Worm (Caenorhabditis elegans) whole organism, L1 larva: ENCODE data around the gene del-1.

Experiments used
- C04F5.9 ChIP-seq: sonication (generic microtip); optimal IDR thresholded peaks from 2 replicates; lab custom pipeline; 2016; ENCODE audit warnings: missing genetic modification characterization, missing compliant biosample characterization
- C16A3.4 ChIP-seq: fragments of 150-350 bp; optimal IDR thresholded peaks from 2 replicates; lab custom pipeline; 2014; ENCODE audit warnings: missing biosample characterization, missing genetic modification characterization
- F16B12.6 ChIP-seq: fragments of 150-350 bp; optimal IDR thresholded peaks from 2 replicates; lab custom pipeline; 2014; ENCODE audit warnings: missing biosample characterization, missing genetic modification characterization
- ama-1 ChIP-seq: fragments of 150-350 bp; optimal IDR thresholded peaks from 2 replicates; lab custom pipeline; 2014
- blmp-1 ChIP-seq: fragments of 150-350 bp; optimal IDR thresholded peaks from 2 replicates; lab custom pipeline; 2014; ENCODE audit warnings: missing biosample characterization, missing genetic modification characterization
- ceh-63 ChIP-seq: fragments of 200-800 bp; sonication (Bioruptor generic); optimal IDR thresholded peaks from 2 replicates; lab custom pipeline; 2018; ENCODE audit warnings: mild to moderate bottlenecking, missing genetic modification characterization, missing compliant biosample characterization
- ceh-8 ChIP-seq: fragments of 200-800 bp; sonication (Bioruptor generic); optimal IDR thresholded peaks from 2 replicates; lab custom pipeline; 2018; ENCODE audit warnings: mild to moderate bottlenecking, missing genetic modification characterization, moderate library complexity, missing compliant biosample characterization
- ceh-88 ChIP-seq: fragments of 200-800 bp; sonication (Bioruptor generic); IDR thresholded peaks from 2 replicates; pipeline ENCODE4 v1.3.6; 2022; ENCODE audit warnings: missing genetic modification characterization, missing compliant biosample characterization
- ceh-90 ChIP-seq: sonication (generic microtip); optimal IDR thresholded peaks from 2 replicates; lab custom pipeline; 2016; ENCODE audit warnings: missing genetic modification characterization, missing compliant biosample characterization
- ces-1 ChIP-seq: fragments of 150-350 bp; optimal IDR thresholded peaks from 2 replicates; lab custom pipeline; 2014; ENCODE audit warnings: missing biosample characterization, missing genetic modification reagents, missing genetic modification characterization
- dpl-1 ChIP-seq, 3 experiments: fragments of 150-350 bp in 2 of 3; sonication (generic microtip) in 1 of 3; optimal IDR thresholded peaks; 2 replicates each; lab custom pipeline; 2014 to 2017; ENCODE audit warnings: missing biosample characterization in 3 of 3, missing genetic modification characterization in 3 of 3, missing genetic modification reagents in 3 of 3
- dsc-1 ChIP-seq: sonication (generic microtip); optimal IDR thresholded peaks from 2 replicates; lab custom pipeline; 2016; ENCODE audit warnings: mild to moderate bottlenecking, missing genetic modification characterization, missing compliant biosample characterization
- efl-3 ChIP-seq: fragments of 200-800 bp; sonication (Bioruptor generic); optimal IDR thresholded peaks from 2 replicates; lab custom pipeline; 2018; ENCODE audit warnings: mild to moderate bottlenecking, missing genetic modification characterization, missing compliant biosample characterization
- elt-2 ChIP-seq: sonication (generic microtip); optimal IDR thresholded peaks from 2 replicates; lab custom pipeline; 2016; ENCODE audit warnings: missing genetic modification characterization, mild to moderate bottlenecking, inconsistent platforms, missing compliant biosample characterization, missing genetic modification reagents
- ets-5 ChIP-seq: fragments of 200-800 bp; sonication (Bioruptor generic); IDR thresholded peaks from 2 replicates; pipeline ENCODE4 v1.3.6; 2022; ENCODE audit warnings: missing genetic modification characterization, missing compliant biosample characterization
- fkh-10 ChIP-seq: sonication (generic microtip); optimal IDR thresholded peaks from 2 replicates; lab custom pipeline; 2017; ENCODE audit warnings: missing biosample characterization, missing genetic modification reagents, missing genetic modification characterization
- fkh-4 ChIP-seq: sonication (generic microtip); optimal IDR thresholded peaks from 2 replicates; lab custom pipeline; 2016; ENCODE audit warnings: missing compliant biosample characterization, missing genetic modification characterization, borderline replicate concordance
- fkh-8 ChIP-seq: sonication (generic microtip); optimal IDR thresholded peaks from 2 replicates; lab custom pipeline; 2016; ENCODE audit warnings: mild to moderate bottlenecking, missing genetic modification characterization, missing compliant biosample characterization
- fos-1 ChIP-seq: fragments of 150-350 bp; optimal IDR thresholded peaks from 2 replicates; lab custom pipeline; 2014; ENCODE audit warnings: missing biosample characterization, missing genetic modification characterization
- hpl-2 ChIP-seq: fragments of 150-350 bp; optimal IDR thresholded peaks from 2 replicates; lab custom pipeline; 2014; ENCODE audit warnings: missing biosample characterization, missing genetic modification reagents, missing genetic modification characterization
- irx-1 ChIP-seq: sonication (generic microtip); optimal IDR thresholded peaks from 2 replicates; lab custom pipeline; 2016; ENCODE audit warnings: missing genetic modification characterization, missing compliant biosample characterization
- isw-1 ChIP-seq: fragments of 200-800 bp; sonication (Bioruptor generic); IDR thresholded peaks from 2 replicates; pipeline ENCODE4 v1.3.6; 2022; ENCODE audit warnings: missing genetic modification characterization, missing compliant biosample characterization
- jun-1 ChIP-seq: fragments of 150-350 bp; optimal IDR thresholded peaks from 2 replicates; lab custom pipeline; 2014; ENCODE audit warnings: missing biosample characterization, missing genetic modification reagents, missing genetic modification characterization
- lin-13 ChIP-seq: fragments of 150-350 bp; optimal IDR thresholded peaks from 2 replicates; lab custom pipeline; 2014; ENCODE audit warnings: missing biosample characterization, missing genetic modification reagents, missing genetic modification characterization
- lin-15B ChIP-seq: fragments of 150-350 bp; sonication (generic microtip); optimal IDR thresholded peaks from 3 replicates; lab custom pipeline; 2014; ENCODE audit warnings: missing biosample characterization, missing genetic modification characterization
- lin-39 ChIP-seq: fragments of 150-350 bp; optimal IDR thresholded peaks from 2 replicates; lab custom pipeline; 2014; ENCODE audit warnings: missing biosample characterization, missing genetic modification reagents, missing genetic modification characterization
- lsy-2 ChIP-seq, 2 experiments: fragments of 150-350 bp; optimal IDR thresholded peaks; 2 replicates each; lab custom pipeline; 2014; ENCODE audit warnings: missing biosample characterization in 2 of 2, missing genetic modification characterization in 2 of 2
- mab-9 ChIP-seq: fragments of 200-800 bp; sonication (Bioruptor generic); IDR thresholded peaks from 2 replicates; pipeline ENCODE4 v1.3.6; 2022; ENCODE audit warnings: missing genetic modification reagents, missing genetic modification characterization, missing compliant biosample characterization
- mef-2 ChIP-seq: fragments of 150-350 bp; optimal IDR thresholded peaks from 2 replicates; lab custom pipeline; 2014; ENCODE audit warnings: missing biosample characterization, missing genetic modification characterization
- mep-1 ChIP-seq: fragments of 150-350 bp; optimal IDR thresholded peaks from 2 replicates; lab custom pipeline; 2014; ENCODE audit warnings: missing biosample characterization, missing genetic modification characterization
- nhr-11 ChIP-seq: fragments of 150-350 bp; optimal IDR thresholded peaks from 2 replicates; lab custom pipeline; 2014; ENCODE audit warnings: missing biosample characterization, missing genetic modification characterization
- nhr-20 ChIP-seq: sonication (generic microtip); optimal IDR thresholded peaks from 2 replicates; lab custom pipeline; 2016; ENCODE audit warnings: mild to moderate bottlenecking, missing genetic modification characterization, missing compliant biosample characterization
- nhr-237 ChIP-seq: fragments of 150-350 bp; optimal IDR thresholded peaks from 2 replicates; lab custom pipeline; 2014; ENCODE audit warnings: missing biosample characterization, missing genetic modification characterization
- nhr-28 ChIP-seq: fragments of 150-350 bp; optimal IDR thresholded peaks from 2 replicates; lab custom pipeline; 2014; ENCODE audit warnings: missing biosample characterization, missing genetic modification characterization
- nhr-76 ChIP-seq: sonication (generic microtip); optimal IDR thresholded peaks from 2 replicates; lab custom pipeline; 2017; ENCODE audit warnings: missing biosample characterization, missing genetic modification characterization
- nhr-77 ChIP-seq: fragments of 150-350 bp; optimal IDR thresholded peaks from 2 replicates; lab custom pipeline; 2014; ENCODE audit warnings: missing biosample characterization, missing genetic modification characterization
- nhr-85 ChIP-seq: sonication (generic microtip); peaks from one replicate; lab custom pipeline; 2016; ENCODE audit warnings: missing genetic modification characterization, inconsistent platforms, missing compliant biosample characterization
- pag-3 ChIP-seq: sonication (generic microtip); optimal IDR thresholded peaks from 2 replicates; lab custom pipeline; 2017; ENCODE audit warnings: missing genetic modification characterization, mild to moderate bottlenecking, missing compliant biosample characterization, antibody characterized with exemption, borderline replicate concordance; ENCODE audit not compliant: insufficient read depth
- pax-3 ChIP-seq: fragments of 200-800 bp; sonication (Bioruptor generic); optimal IDR thresholded peaks from 2 replicates; lab custom pipeline; 2018; ENCODE audit warnings: mild to moderate bottlenecking, missing genetic modification characterization, moderate library complexity, missing compliant biosample characterization
- pqm-1 ChIP-seq: sonication (generic microtip); optimal IDR thresholded peaks from 3 replicates; lab custom pipeline; 2017; ENCODE audit warnings: missing biosample characterization, missing genetic modification characterization
- snpc-4 ChIP-seq: fragments of 150-350 bp; optimal IDR thresholded peaks from 2 replicates; lab custom pipeline; 2014; ENCODE audit warnings: missing biosample characterization, missing genetic modification characterization
- snu-23 ChIP-seq: sonication (generic microtip); optimal IDR thresholded peaks from 2 replicates; lab custom pipeline; 2016; ENCODE audit warnings: missing genetic modification characterization, missing compliant biosample characterization
- sox-4 ChIP-seq: sonication (generic microtip); optimal IDR thresholded peaks from 2 replicates; lab custom pipeline; 2016; ENCODE audit warnings: missing genetic modification characterization, missing compliant biosample characterization
- sptf-1 ChIP-seq: fragments of 150-350 bp; optimal IDR thresholded peaks from 2 replicates; lab custom pipeline; 2014; ENCODE audit warnings: missing biosample characterization, missing genetic modification characterization
- sup-37 ChIP-seq: fragments of 200-800 bp; sonication (Bioruptor generic); optimal IDR thresholded peaks from 2 replicates; lab custom pipeline; 2018; ENCODE audit warnings: mild to moderate bottlenecking, missing genetic modification characterization, missing compliant biosample characterization
- tbx-2 ChIP-seq: sonication (generic microtip); optimal IDR thresholded peaks from 2 replicates; lab custom pipeline; 2016; ENCODE audit warnings: missing genetic modification characterization, missing compliant biosample characterization
- unc-62 ChIP-seq: fragments of 150-350 bp; optimal IDR thresholded peaks from 2 replicates; lab custom pipeline; 2014; ENCODE audit warnings: missing biosample characterization, missing genetic modification reagents, missing genetic modification characterization
- unc-86 ChIP-seq: sonication (generic microtip); optimal IDR thresholded peaks from 2 replicates; lab custom pipeline; 2016; ENCODE audit warnings: missing genetic modification characterization, missing compliant biosample characterization
- vab-15 ChIP-seq: sonication (generic microtip); optimal IDR thresholded peaks from 2 replicates; lab custom pipeline; 2017; ENCODE audit warnings: missing genotype, mild to moderate bottlenecking, missing genetic modification characterization, missing compliant biosample characterization
- xbp-1 ChIP-seq: sonication (generic microtip); optimal IDR thresholded peaks from 2 replicates; lab custom pipeline; 2016; ENCODE audit warnings: missing genetic modification characterization, missing compliant biosample characterization
- ztf-11 ChIP-seq, 2 experiments: sonication (generic microtip); optimal IDR thresholded peaks; 2 replicates each; lab custom pipeline; 2016 to 2017; ENCODE audit warnings: missing genetic modification characterization in 2 of 2, missing biosample characterization in 1 of 2, missing compliant biosample characterization in 1 of 2
- ztf-4 ChIP-seq: fragments of 150-350 bp; optimal IDR thresholded peaks from 2 replicates; lab custom pipeline; 2014; ENCODE audit warnings: missing biosample characterization, missing genetic modification characterization

The del-1 gene

ce11 chrX:14297209-14297608 is 29.3 kb downstream of the del-1 start (continued):
- TF ChIP-seq nhr-77 (tag; lab: Kevin White, UChicago) (peak; percentile 45), lin-15B (no peak), ztf-11 (tag; optimal IDR thresholded peaks at IDR 0.05; lab: Kevin White, UChicago) (peak in 1 of 2 experiments; percentile 59), lin-39 (tag; lab: Kevin White, UChicago) (no peak), sptf-1 (tag; lab: Kevin White, UChicago) (no peak), jun-1 (tag; lab: Kevin White, UChicago) (peak; percentile 38), pqm-1 (tag; lab: Kevin White, UChicago) (no peak), ama-1 (lab: Kevin White, UChicago) (no peak), elt-2 (no peak), blmp-1 (tag; lab: Kevin White, UChicago) (no peak), nhr-28 (tag; lab: Kevin White, UChicago) (no peak), hpl-2 (GFP tag; lab: Kevin White, UChicago) (no peak), efl-3 (GFP tag; lab: Kevin White, UChicago) (no peak), nhr-237 (no peak), xbp-1 (tag; lab: Kevin White, UChicago) (peak; percentile 57), ets-5 (GFP tag; lab: Robert Waterston, UW) (no peak), fkh-4 (tag; lab: Kevin White, UChicago) (peak; percentile 27), unc-86 (tag; lab: Kevin White, UChicago) (peak; percentile 49), ztf-4 (peak; percentile 27), fkh-8 (peak; percentile 77), tbx-2 (tag; lab: Kevin White, UChicago) (peak; percentile 76), nhr-76 (tag; lab: Kevin White, UChicago) (no peak), C16A3.4 (tag; lab: Kevin White, UChicago) (peak; percentile 74), ces-1 (no peak), mep-1 (tag; lab: Kevin White, UChicago) (peak; percentile 77), sup-37 (GFP tag; lab: Kevin White, UChicago) (no peak), snu-23 (peak; percentile 87), isw-1 (peak; percentile 41), irx-1 (tag; lab: Kevin White, UChicago) (peak; percentile 53), dpl-1 (GFP tag; optimal IDR thresholded peaks at IDR 0.05; lab: Kevin White, UChicago) (peak; percentile 30 to 43 (median 32)), sox-4 (tag; lab: Kevin White, UChicago) (no peak), F16B12.6 (tag; lab: Kevin White, UChicago) (peak; percentile 38), ceh-90 (tag; lab: Kevin White, UChicago) (no peak), pag-3 (peak; percentile 46), ceh-8 (GFP tag; lab: Kevin White, UChicago) (peak; percentile 54), nhr-20 (tag; lab: Kevin White, UChicago) (peak; percentile 77), lsy-2 (tag; optimal IDR thresholded peaks at IDR 0.05; lab: Kevin White, UChicago) (peak; percentile 60 to 72), lin-13 (GFP tag; lab: Kevin White, UChicago) (no peak), nhr-85 (tag; lab: Kevin White, UChicago) (peak; percentile 69), fkh-10 (GFP tag; lab: Kevin White, UChicago) (peak; percentile 74), unc-62 (no peak), snpc-4 (no peak), C04F5.9 (tag; lab: Kevin White, UChicago) (peak; percentile 16), mef-2 (no peak), dsc-1 (tag; lab: Kevin White, UChicago) (peak; percentile 73), mab-9 (GFP tag; lab: Robert Waterston, UW) (no peak), pax-3 (tag; lab: Kevin White, UChicago) (no peak), vab-15 (tag; lab: Kevin White, UChicago) (no peak), ceh-63 (GFP tag; lab: Kevin White, UChicago) (no peak), nhr-11 (tag; lab: Kevin White, UChicago) (no peak), fos-1 (tag; lab: Kevin White, UChicago) (peak; percentile 56), ceh-88 (GFP tag; lab: Robert Waterston, UW) (no peak)
